Worm (Caenorhabditis elegans) whole organism, midembryonic: ENCODE data around the gene F59G1.8.

ENCODE experiments used
- T22C8.4 ChIP-seq: fragments of 200-800 bp; sonication (Bioruptor generic); IDR thresholded peaks from 2 replicates; pipeline ENCODE4 v1.3.6; 2022; ENCODE audit warnings: missing genetic modification characterization, missing compliant biosample characterization
- cog-1 ChIP-seq: sonication (generic microtip); optimal IDR thresholded peaks from 2 replicates; lab custom pipeline; 2016; ENCODE audit warnings: missing genetic modification characterization, missing compliant biosample characterization
- flt-1 ChIP-seq: fragments of 200-800 bp; sonication (Bioruptor generic); IDR thresholded peaks from 2 replicates; pipeline ENCODE4 v1.3.6; 2022; ENCODE audit warnings: missing genetic modification characterization, missing compliant biosample characterization
- klf-2 ChIP-seq: fragments of 200-800 bp; sonication (Bioruptor generic); conservative IDR thresholded peaks from 2 replicates; pipeline ENCODE4 v1.3.6; 2022; ENCODE audit warnings: missing genetic modification reagents, missing genetic modification characterization, missing compliant biosample characterization
- med-1 ChIP-seq: sonication (generic microtip); optimal IDR thresholded peaks from 2 replicates; lab custom pipeline; 2017; ENCODE audit warnings: missing genetic modification characterization, mild to moderate bottlenecking, missing compliant biosample characterization, antibody characterized with exemption, missing genetic modification reagents; ENCODE audit not compliant: insufficient read depth
- ref-1 ChIP-seq: fragments of 200-800 bp; sonication (Bioruptor generic); conservative IDR thresholded peaks from 2 replicates; pipeline ENCODE4 v1.3.6; 2022; ENCODE audit warnings: missing genetic modification reagents, missing genetic modification characterization, missing compliant biosample characterization
- ztf-23 ChIP-seq: fragments of 200-800 bp; sonication (Bioruptor generic); IDR thresholded peaks from 2 replicates; pipeline ENCODE4 v1.3.6; 2022; ENCODE audit warnings: missing genetic modification reagents, missing genetic modification characterization, missing compliant biosample characterization
- ztf-29 ChIP-seq: fragments of 200-800 bp; sonication (Bioruptor generic); IDR thresholded peaks from 2 replicates; pipeline ENCODE4 v1.3.6; 2022; ENCODE audit warnings: missing genetic modification reagents, missing genetic modification characterization, missing compliant biosample characterization

- TF ChIP-seq ztf-23 (no peak), flt-1 (GFP tag; lab: Robert Waterston, UW) (no peak), ref-1 (GFP tag; lab: Robert Waterston, UW) (no peak), ztf-29 (GFP tag; lab: Robert Waterston, UW) (no peak), cog-1 (tag; lab: Kevin White, UChicago) (no peak), klf-2 (GFP tag; lab: Robert Waterston, UW) (no peak), med-1 (GFP tag; lab: Kevin White, UChicago) (no peak), T22C8.4 (GFP tag; lab: Robert Waterston, UW) (no peak)
These were observed 32.2 kb upstream of the F59G1.8 start for ce11 chrII:5874130-5874529.
